Worm (Caenorhabditis elegans): ENCODE measurements around the gene C28A5.1.

DNA sequence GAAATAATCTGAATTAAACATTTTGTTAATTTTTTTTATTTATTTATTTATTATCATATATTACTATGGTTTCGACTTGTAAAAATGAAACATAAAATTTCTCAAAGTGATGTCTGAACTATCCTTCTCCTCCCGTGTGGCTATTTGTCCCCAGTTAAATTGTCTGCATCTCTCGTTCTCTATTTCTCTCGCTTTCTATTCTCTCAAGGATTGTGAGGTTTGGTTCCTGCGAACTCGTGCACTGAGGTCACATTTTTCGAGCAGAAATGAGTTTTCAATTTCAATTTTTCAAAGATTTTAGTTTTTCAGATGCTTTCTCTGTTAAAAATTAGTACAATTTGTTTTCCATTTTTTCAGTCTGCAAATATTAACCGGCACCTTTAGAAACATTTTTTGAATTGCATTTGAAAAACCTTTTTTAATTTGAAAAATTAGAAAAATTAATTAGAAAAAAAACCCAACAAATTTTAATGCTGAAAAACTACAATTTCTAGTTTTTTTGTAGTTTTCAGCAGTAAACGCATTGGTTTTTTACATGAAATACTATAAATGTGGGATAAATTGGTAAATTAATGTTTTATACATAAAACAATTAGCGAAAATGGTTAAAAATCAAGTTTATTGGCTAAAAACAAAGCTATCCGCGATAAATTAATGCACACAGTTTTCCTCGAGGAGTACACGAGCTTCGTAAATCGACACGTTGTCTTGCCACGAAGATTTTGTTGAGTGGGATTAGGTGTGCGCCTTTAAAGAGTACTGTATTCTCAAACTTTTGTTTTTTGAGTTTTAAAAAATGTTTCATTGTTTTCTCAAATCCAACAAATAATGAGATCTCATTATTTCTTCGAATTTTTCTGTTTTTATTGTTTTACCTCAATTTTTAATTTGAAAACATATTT lies 21.8 kb downstream of the C28A5.1 start:
- TF ChIP-seq lsy-2 (tag; optimal IDR thresholded peaks at IDR 0.05) = peak in 1 of 2 experiments; percentile 61
- TF ChIP-seq snpc-4 (tag; optimal IDR thresholded peaks at IDR 0.05) = no peak
- TF ChIP-seq pha-4 (GFP tag; IDR thresholded peaks at IDR 0.05) = no peak
- TF ChIP-seq pha-4 (tag; optimal IDR thresholded peaks at IDR 0.05) = no peak
- TF ChIP-seq fkh-10 (GFP tag; optimal IDR thresholded peaks at IDR 0.05) = no peak

Data from whole organism, L4 larva.